Fruit fly (Drosophila melanogaster) whole organism, adult: ENCODE measurements around the gene CG8677.

Experiments used
- CG11617 ChIP-seq: fragments of 200-800 bp; sonication (Bioruptor generic); optimal IDR thresholded peaks from 2 replicates; lab custom pipeline; 2017; ENCODE audit warnings: mild to moderate bottlenecking, missing biosample characterization, missing genetic modification reagents, missing genetic modification characterization
- CG12768 ChIP-seq: fragments of 200-800 bp; sonication (Bioruptor generic); optimal IDR thresholded peaks from 2 replicates; lab custom pipeline; 2017; ENCODE audit warnings: missing biosample characterization, missing genetic modification characterization, mild to moderate bottlenecking, moderate library complexity, missing genetic modification reagents
- CG1620 ChIP-seq: fragments of 200-800 bp; sonication (Bioruptor generic); optimal IDR thresholded peaks from 2 replicates; lab custom pipeline; 2016; ENCODE audit warnings: missing biosample characterization, missing genetic modification characterization
- CG7101 ChIP-seq: fragments of 200-800 bp; sonication (Bioruptor generic); optimal IDR thresholded peaks from 2 replicates; lab custom pipeline; 2018; ENCODE audit warnings: missing biosample characterization, mild to moderate bottlenecking, missing genetic modification characterization, moderate library complexity
- Clk ChIP-seq: fragments of 200-800 bp; sonication (Bioruptor generic); optimal IDR thresholded peaks from 2 replicates; lab custom pipeline; 2017; ENCODE audit warnings: missing biosample characterization, missing genetic modification characterization
- Crg-1 ChIP-seq: fragments of 200-800 bp; sonication (Bioruptor generic); optimal IDR thresholded peaks from 2 replicates; lab custom pipeline; 2016; ENCODE audit warnings: missing biosample characterization, missing genetic modification characterization
- bab1 ChIP-seq: fragments of 200-800 bp; sonication (Bioruptor generic); optimal IDR thresholded peaks from 3 replicates; lab custom pipeline; 2019; ENCODE audit warnings: missing biosample characterization, mild to moderate bottlenecking, missing genetic modification characterization, moderate library complexity
- cnc ChIP-seq, 2 experiments: fragments of >200 bp; optimal IDR thresholded peaks; 2 replicates each; lab custom pipeline; 2017
- kay ChIP-seq: fragments of 200-800 bp; sonication (Bioruptor generic); peaks from one replicate; lab custom pipeline; 2016; ENCODE audit warnings: missing biosample characterization, missing genetic modification characterization, borderline replicate concordance
- pad ChIP-seq: fragments of 200-800 bp; sonication (Bioruptor generic); optimal IDR thresholded peaks from 3 replicates; lab custom pipeline; 2017; ENCODE audit warnings: missing biosample characterization, missing genetic modification characterization, mild to moderate bottlenecking, moderate library complexity, missing genetic modification reagents
- tj ChIP-seq: fragments of 200-800 bp; sonication (Bioruptor generic); optimal IDR thresholded peaks from 3 replicates; lab custom pipeline; 2017; ENCODE audit warnings: missing biosample characterization, mild to moderate bottlenecking, missing genetic modification characterization, moderate library complexity

dm6 chr2L:21263470-21264146 lies 42.5 kb downstream of the CG8677 start:
- TF ChIP-seq CG1620 (GFP tag; lab: Kevin White, UChicago) (no peak), tj (GFP tag; lab: Kevin White, UChicago) (peak; percentile 6), kay (no peak), pad (GFP tag; lab: Kevin White, UChicago) (no peak), CG7101 (tag; lab: Kevin White, UChicago) (peak; percentile 10), CG12768 (peak; percentile 5), Clk (no peak), bab1 (GFP tag; lab: Kevin White, UChicago) (peak; percentile 51), CG11617 (GFP tag; lab: Kevin White, UChicago) (no peak), Crg-1 (peak; percentile 8), cnc (optimal IDR thresholded peaks at IDR 0.05; lab: Kevin White, UChicago) (no peak)
